Fruit fly (Drosophila melanogaster) whole organism, embryonic: ENCODE data around the gene CG31729.

Source experiments
- Blimp-1 ChIP-seq: fragments of 200-800 bp; sonication (Bioruptor generic); optimal IDR thresholded peaks from 3 replicates; lab custom pipeline; 2018; ENCODE audit warnings: missing biosample characterization, missing genetic modification characterization, mild to moderate bottlenecking, moderate library complexity, missing genetic modification reagents
- C15 ChIP-seq: fragments of 200-800 bp; sonication (Bioruptor generic); IDR thresholded peaks from 3 replicates; pipeline ENCODE4 v1.3.6; 2022; ENCODE audit warnings: missing biosample characterization, missing genetic modification characterization
- CG11456 ChIP-seq: fragments of 200-800 bp; sonication (Bioruptor generic); IDR thresholded peaks from 3 replicates; pipeline ENCODE4 v1.3.6; 2022; ENCODE audit warnings: missing biosample characterization, missing genetic modification characterization
- CG11504 ChIP-seq: fragments of 200-800 bp; sonication (Bioruptor generic); optimal IDR thresholded peaks from 3 replicates; lab custom pipeline; 2019; ENCODE audit warnings: missing biosample characterization, mild to moderate bottlenecking, missing genetic modification characterization, moderate library complexity
- CG12236 ChIP-seq: fragments of 200-800 bp; sonication (Bioruptor generic); optimal IDR thresholded peaks from 2 replicates; lab custom pipeline; 2016; ENCODE audit warnings: missing biosample characterization, missing genetic modification characterization
- CG12769 ChIP-seq: fragments of 200-800 bp; sonication (Bioruptor generic); optimal IDR thresholded peaks from 2 replicates; lab custom pipeline; 2019; ENCODE audit warnings: missing biosample characterization, mild to moderate bottlenecking, missing genetic modification characterization, moderate library complexity
- CG17912 ChIP-seq: fragments of 200-800 bp; sonication (Bioruptor generic); optimal IDR thresholded peaks from 2 replicates; lab custom pipeline; 2018; ENCODE audit warnings: missing biosample characterization, mild to moderate bottlenecking, missing genetic modification characterization
- CG18011 ChIP-seq: fragments of 200-800 bp; sonication (Bioruptor generic); optimal IDR thresholded peaks from 2 replicates; lab custom pipeline; 2017; ENCODE audit warnings: missing biosample characterization, missing genetic modification characterization, mild to moderate bottlenecking, moderate library complexity, missing genotype
- CG3065 ChIP-seq: fragments of 200-800 bp; sonication (Bioruptor generic); optimal IDR thresholded peaks from 2 replicates; lab custom pipeline; 2016; ENCODE audit warnings: missing biosample characterization, missing genetic modification characterization
- CG34422 ChIP-seq: fragments of 200-800 bp; sonication (Bioruptor generic); IDR thresholded peaks from 3 replicates; pipeline ENCODE4 v1.3.6; 2022; ENCODE audit warnings: missing biosample characterization, missing genetic modification characterization
- CG42726 ChIP-seq: fragments of 200-800 bp; sonication (Bioruptor generic); IDR thresholded peaks from 2 replicates; pipeline ENCODE4 v1.3.6; 2022; ENCODE audit warnings: missing biosample characterization, missing genetic modification characterization; ENCODE audit not compliant: partially characterized antibody
- CG6683 ChIP-seq: fragments of 200-800 bp; sonication (Bioruptor generic); optimal IDR thresholded peaks from 2 replicates; lab custom pipeline; 2017; ENCODE audit warnings: missing biosample characterization, mild to moderate bottlenecking, missing genetic modification characterization, missing genetic modification reagents
- CG7556 ChIP-seq: fragments of 200-800 bp; sonication (Bioruptor generic); optimal IDR thresholded peaks from 2 replicates; lab custom pipeline; 2017; ENCODE audit warnings: missing biosample characterization, mild to moderate bottlenecking, missing genetic modification characterization
- CG8359 ChIP-seq: fragments of 200-800 bp; sonication (Bioruptor generic); optimal IDR thresholded peaks from 2 replicates; lab custom pipeline; 2017; ENCODE audit warnings: missing biosample characterization, mild to moderate bottlenecking, missing genetic modification characterization, borderline replicate concordance
- CG8478 ChIP-seq: fragments of >200 bp; optimal IDR thresholded peaks from 2 replicates; lab custom pipeline; 2018
- CG9609 ChIP-seq: fragments of 200-800 bp; sonication (Bioruptor generic); optimal IDR thresholded peaks from 3 replicates; lab custom pipeline; 2016; ENCODE audit warnings: missing biosample characterization, missing genetic modification characterization
- CTCF ChIP-seq: fragments of 200-800 bp; sonication (Bioruptor generic); optimal IDR thresholded peaks from 2 replicates; lab custom pipeline; 2017; ENCODE audit warnings: missing biosample characterization, mild to moderate bottlenecking, missing genetic modification characterization, moderate library complexity
- CkIIα-i1 ChIP-seq: fragments of 200-800 bp; sonication (Bioruptor generic); IDR thresholded peaks from 2 replicates; pipeline ENCODE4 v1.3.6; 2022; ENCODE audit warnings: missing biosample characterization, missing genetic modification characterization
- Dref ChIP-seq: fragments of 200-800 bp; sonication (Bioruptor generic); IDR thresholded peaks from 2 replicates; pipeline ENCODE4 v1.3.6; 2022; ENCODE audit warnings: missing biosample characterization, missing genetic modification characterization
- Ets65A ChIP-seq: fragments of 200-800 bp; sonication (Bioruptor generic); peaks from one replicate; lab custom pipeline; 2016; ENCODE audit warnings: missing biosample characterization, missing genetic modification characterization
- H15 ChIP-seq: fragments of 200-800 bp; sonication (Bioruptor generic); IDR thresholded peaks from 3 replicates; pipeline ENCODE4 v1.3.6; 2022; ENCODE audit warnings: missing biosample characterization, missing genetic modification characterization
- Hmx ChIP-seq: fragments of 200-800 bp; sonication (Bioruptor generic); optimal IDR thresholded peaks from 2 replicates; lab custom pipeline; 2016; ENCODE audit warnings: missing biosample characterization, missing genetic modification characterization
- NFAT ChIP-seq: fragments of 200-800 bp; sonication (Bioruptor generic); IDR thresholded peaks from 2 replicates; pipeline ENCODE4 v1.3.6; 2022; ENCODE audit warnings: missing biosample characterization, missing genetic modification characterization
- NK7.1 ChIP-seq: fragments of 200-800 bp; sonication (Bioruptor generic); optimal IDR thresholded peaks from 3 replicates; lab custom pipeline; 2016; ENCODE audit warnings: missing biosample characterization, missing genetic modification characterization
- NfI ChIP-seq: fragments of 200-800 bp; sonication (Bioruptor generic); optimal IDR thresholded peaks from 3 replicates; lab custom pipeline; 2018; ENCODE audit warnings: missing biosample characterization, mild to moderate bottlenecking, missing genetic modification characterization, moderate library complexity
- Poxn ChIP-seq: fragments of 200-800 bp; sonication (Bioruptor generic); IDR thresholded peaks from 2 replicates; pipeline ENCODE4 v1.3.6; 2022; ENCODE audit warnings: missing biosample characterization, missing genetic modification characterization
- Trl ChIP-seq, 3 experiments: fragments of >200 bp in 2 of 3; fragments of 200-800 bp in 1 of 3; sonication (Bioruptor generic) in 1 of 3; optimal IDR thresholded peaks; 2 replicates in 1 of 3; 3 replicates in 2 of 3; lab custom pipeline; 2016 to 2017; ENCODE audit warnings: missing biosample characterization in 1 of 3, missing genetic modification characterization in 1 of 3
- abd-A ChIP-seq: fragments of 200-800 bp; sonication (Bioruptor generic); optimal IDR thresholded peaks from 3 replicates; lab custom pipeline; 2019; ENCODE audit warnings: missing biosample characterization, mild to moderate bottlenecking, missing genetic modification characterization, moderate library complexity
- ap ChIP-seq: fragments of 200-800 bp; sonication (Bioruptor generic); IDR thresholded peaks from 2 replicates; pipeline ENCODE4 v1.3.6; 2022; ENCODE audit warnings: missing biosample characterization, missing genetic modification characterization
- cg ChIP-seq: fragments of 200-800 bp; sonication (Bioruptor generic); optimal IDR thresholded peaks from 3 replicates; lab custom pipeline; 2019; ENCODE audit warnings: missing biosample characterization, mild to moderate bottlenecking, missing genetic modification characterization, moderate library complexity
- chinmo ChIP-seq: fragments of 200-800 bp; sonication (Bioruptor generic); IDR thresholded peaks from 4 replicates; pipeline ENCODE4 v1.3.6; 2022; ENCODE audit warnings: missing biosample characterization, missing genetic modification characterization; ENCODE audit not compliant: partially characterized antibody
- crp ChIP-seq, 2 experiments: fragments of 200-800 bp; sonication (Bioruptor generic); optimal IDR thresholded peaks; 2 replicates in 1 of 2; 3 replicates in 1 of 2; lab custom pipeline; 2017; ENCODE audit warnings: missing biosample characterization in 2 of 2, missing genetic modification characterization in 2 of 2, mild to moderate bottlenecking in 1 of 2, moderate library complexity in 1 of 2
- ewg ChIP-seq: fragments of 200-800 bp; sonication (Bioruptor generic); optimal IDR thresholded peaks from 3 replicates; lab custom pipeline; 2017; ENCODE audit warnings: mild to moderate bottlenecking, missing biosample characterization, missing genetic modification reagents, missing genetic modification characterization
- gt ChIP-seq: fragments of 200-800 bp; sonication (Bioruptor generic); IDR thresholded peaks from 2 replicates; pipeline ENCODE4 v1.3.6; 2022; ENCODE audit warnings: missing biosample characterization, missing genetic modification characterization
- sens ChIP-seq: fragments of 200-800 bp; sonication (Bioruptor generic); peaks from one replicate; lab custom pipeline; 2016; ENCODE audit warnings: missing biosample characterization, missing genetic modification characterization
- sna ChIP-seq: fragments of 200-800 bp; sonication (Bioruptor generic); IDR thresholded peaks from 2 replicates; pipeline ENCODE4 v1.3.6; 2022; ENCODE audit warnings: missing biosample characterization, missing genetic modification characterization; ENCODE audit not compliant: partially characterized antibody
- tap ChIP-seq: fragments of 200-800 bp; optimal IDR thresholded peaks from 3 replicates; lab custom pipeline; 2019; ENCODE audit warnings: missing biosample characterization, mild to moderate bottlenecking, missing genetic modification characterization, moderate library complexity
- vfl ChIP-seq: fragments of 200-800 bp; sonication (Bioruptor generic); optimal IDR thresholded peaks from 2 replicates; lab custom pipeline; 2016; ENCODE audit warnings: missing biosample characterization, missing genetic modification characterization
- zen ChIP-seq: fragments of 200-800 bp; sonication (Bioruptor generic); optimal IDR thresholded peaks from 3 replicates; lab custom pipeline; 2018; ENCODE audit warnings: missing biosample characterization, mild to moderate bottlenecking, missing genetic modification characterization, moderate library complexity

The CG31729 gene

dm6 chr2L:13305000-13305399 lies 15.2 kb downstream of the CG31729 start:
- TF ChIP-seq CG12769 (tag; lab: Kevin White, UChicago): no peak
- TF ChIP-seq Ets65A: peak; percentile 93
- TF ChIP-seq tap (tag; lab: Kevin White, UChicago): no peak
- no peak for TF ChIP-seq H15 (GFP tag; lab: Robert Waterston, UW)
- no peak for TF ChIP-seq Blimp-1 (GFP tag; lab: Kevin White, UChicago)
- TF ChIP-seq ewg: no peak
- TF ChIP-seq CkIIα-i1 (GFP tag; lab: Robert Waterston, UW): no peak
- no peak for TF ChIP-seq zen (tag; lab: Kevin White, UChicago)
- no peak for TF ChIP-seq CG11456 (GFP tag; lab: Robert Waterston, UW)
- TF ChIP-seq CG42726: no peak
- peak; percentile 40 for TF ChIP-seq sens (GFP tag; lab: Kevin White, UChicago)
- TF ChIP-seq CG8478 (lab: Kevin White, UChicago): peak; percentile 24
- TF ChIP-seq NK7.1: no peak

- TF ChIP-seq Dref: 0 out of 2 replicates have a peak, but pooled peaks have one; percentile 1
- no peak for TF ChIP-seq CG12236 (GFP tag; lab: Kevin White, UChicago)
Measured at dm6 chr2L:13306655-13307054, 16.9 kb downstream of the CG31729 start, which contains the start of gene CG43779. Gene CG43779, minus strand, starts transcription at chr2L:13306755.

DNA sequence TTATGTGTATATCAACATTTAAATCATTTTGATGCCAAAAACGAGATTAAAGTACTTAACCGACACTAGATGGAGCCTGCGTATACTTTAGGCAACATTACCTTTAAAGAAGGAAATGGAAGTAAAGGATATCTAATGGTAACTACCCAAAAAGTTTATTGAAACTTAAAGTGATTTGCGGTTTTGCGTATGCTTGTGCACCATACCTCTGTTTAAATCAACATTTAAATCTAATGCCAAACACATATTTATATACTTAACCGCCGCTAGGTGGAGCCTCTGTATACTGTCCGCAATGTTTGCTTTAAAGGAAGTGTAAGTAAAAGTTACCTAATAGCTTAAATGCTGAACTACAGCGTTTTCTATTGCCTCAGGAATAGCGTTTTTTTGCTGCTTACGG lies 36.0 kb downstream of the CG31729 start:
- TF ChIP-seq CTCF (GFP tag; lab: Kevin White, UChicago) (peak; percentile 85), CG9609 (no peak)

dm6 chr2L:13331021-13331420 lies 41.2 kb downstream of the CG31729 start, which contains the start of gene hbt:
Gene hbt, minus strand, starts transcription at chr2L:13331121.
- no peak for TF ChIP-seq C15
- peak; percentile 26; the same call in 1 of the 2 replicates for TF ChIP-seq sna (GFP tag; lab: Robert Waterston, UW)
- peak; percentile 46 for TF ChIP-seq cg (GFP tag; lab: Kevin White, UChicago)
- no peak for TF ChIP-seq NfI (GFP tag; lab: Kevin White, UChicago)
- TF ChIP-seq CG17912: no peak
- peak; percentile 24 to 54 for TF ChIP-seq Trl (optimal IDR thresholded peaks at IDR 0.05; lab: Kevin White, UChicago)
- no peak for TF ChIP-seq Trl (GFP tag; optimal IDR thresholded peaks at IDR 0.05; lab: Kevin White, UChicago)
- TF ChIP-seq crp (GFP tag; optimal IDR thresholded peaks at IDR 0.05; lab: Kevin White, UChicago): peak in 1 of 2 experiments; percentile 29
- no peak for TF ChIP-seq CG7556 (GFP tag; lab: Kevin White, UChicago)
- no peak for TF ChIP-seq CG11504 (tag; lab: Kevin White, UChicago)
- no peak for TF ChIP-seq gt (GFP tag; lab: Robert Waterston, UW)
- TF ChIP-seq abd-A (tag; lab: Kevin White, UChicago): peak; percentile 27

dm6 chr2L:13331868-13332544 lies 42.2 kb downstream of the CG31729 start:
- TF ChIP-seq CG34422 (GFP tag; lab: Robert Waterston, UW): peak; percentile 56; the same call in 1 of the 3 replicates
- 0 out of 4 replicates have a peak, but pooled peaks have one; percentile 23 for TF ChIP-seq chinmo (GFP tag; lab: Robert Waterston, UW)
- no peak for TF ChIP-seq Poxn (GFP tag; lab: Robert Waterston, UW)
- TF ChIP-seq CG6683 (GFP tag; lab: Kevin White, UChicago): no peak
- TF ChIP-seq Trl (optimal IDR thresholded peaks at IDR 0.05; lab: Kevin White, UChicago): peak; percentile 42 to 68
- no peak for TF ChIP-seq Trl (GFP tag; optimal IDR thresholded peaks at IDR 0.05; lab: Kevin White, UChicago)
- TF ChIP-seq CG3065: no peak
- peak; percentile 71 for TF ChIP-seq Ets65A
- TF ChIP-seq ap (GFP tag; lab: Robert Waterston, UW): no peak
- no peak for TF ChIP-seq Hmx (GFP tag; lab: Kevin White, UChicago)
- no peak for TF ChIP-seq NFAT (GFP tag; lab: Robert Waterston, UW)
- no peak for TF ChIP-seq CG8359
- TF ChIP-seq CG18011 (GFP tag; lab: Kevin White, UChicago): peak; percentile 94
- no peak for TF ChIP-seq vfl (GFP tag; lab: Kevin White, UChicago)
